Fruit fly (Drosophila melanogaster): ENCODE measurements around the gene del.

The del gene

dm6 chr2L:21149053-21149452 lies 707 bp upstream of the del start (continued):
- no peak for TF ChIP-seq nerfin-2 (GFP tag; IDR thresholded peaks at IDR 0.05; ENCODE audit: partially characterized antibody)
- TF ChIP-seq HLH54F (GFP tag; optimal IDR thresholded peaks at IDR 0.05), result no peak
- TF ChIP-seq kay (GFP tag; optimal IDR thresholded peaks at IDR 0.05), result peak; percentile 38
- no peak for TF ChIP-seq hth (optimal IDR thresholded peaks at IDR 0.05)
- no peak for TF ChIP-seq Atf-2 (GFP tag; optimal IDR thresholded peaks at IDR 0.05)
- TF ChIP-seq CG10565 (GFP tag; optimal IDR thresholded peaks at IDR 0.05), result no peak
- TF ChIP-seq CG6689 (GFP tag; IDR thresholded peaks at IDR 0.05), result peak; percentile 36; the same call in 1 of the 2 replicates
- TF ChIP-seq Dll (GFP tag; IDR thresholded peaks at IDR 0.05; ENCODE audit: partially characterized antibody), result peak; percentile 75
- peak; percentile 35 for TF ChIP-seq her (GFP tag; optimal IDR thresholded peaks at IDR 0.05)
- TF ChIP-seq CG5953 (GFP tag; IDR thresholded peaks at IDR 0.05), result no peak
- TF ChIP-seq ewg (GFP tag; optimal IDR thresholded peaks at IDR 0.05), result peak; percentile 29
- TF ChIP-seq Hr39 (optimal IDR thresholded peaks at IDR 0.05), result no peak
- no peak for TF ChIP-seq CG18011 (GFP tag; optimal IDR thresholded peaks at IDR 0.05)
- no peak for TF ChIP-seq CG16779 (GFP tag; IDR thresholded peaks at IDR 0.05)
- no peak for TF ChIP-seq caup (GFP tag; optimal IDR thresholded peaks at IDR 0.05; ENCODE audit: severe bottlenecking)
- peak; percentile 71 for TF ChIP-seq CG13894 (tag; optimal IDR thresholded peaks at IDR 0.05)
- TF ChIP-seq Bteb2 (GFP tag; optimal IDR thresholded peaks at IDR 0.05), result peak; percentile 53
- TF ChIP-seq pum (GFP tag; optimal IDR thresholded peaks at IDR 0.05), result peak; percentile 12
- TF ChIP-seq eyg (GFP tag; optimal IDR thresholded peaks at IDR 0.05), result no peak
- no peak for TF ChIP-seq emc (GFP tag; optimal IDR thresholded peaks at IDR 0.05)
- no peak for TF ChIP-seq CG14965 (GFP tag; optimal IDR thresholded peaks at IDR 0.05; ENCODE audit: borderline replicate concordance)
- no peak for TF ChIP-seq Hey (tag; optimal IDR thresholded peaks at IDR 0.05)
- TF ChIP-seq NK7.1 (GFP tag; optimal IDR thresholded peaks at IDR 0.05), result no peak
- TF ChIP-seq Awh (GFP tag; IDR thresholded peaks at IDR 0.05), result no peak
- no peak for TF ChIP-seq chn (GFP tag; optimal IDR thresholded peaks at IDR 0.05)
- TF ChIP-seq CG30020 (tag; optimal IDR thresholded peaks at IDR 0.05), result peak; percentile 59
- no peak for TF ChIP-seq CG9817 (tag; optimal IDR thresholded peaks at IDR 0.05)
- TF ChIP-seq CG16863 (GFP tag; optimal IDR thresholded peaks at IDR 0.05), result no peak
- TF ChIP-seq E2f1 (GFP tag; IDR thresholded peaks at IDR 0.05), result peak; percentile 60
- TF ChIP-seq CG12236 (GFP tag; optimal IDR thresholded peaks at IDR 0.05), result no peak
- no peak for TF ChIP-seq CG11723 (GFP tag; optimal IDR thresholded peaks at IDR 0.05)
- peak; percentile 49 for TF ChIP-seq az2 (GFP tag; optimal IDR thresholded peaks at IDR 0.05)
- TF ChIP-seq CrebB (tag; optimal IDR thresholded peaks at IDR 0.05), result no peak
- peak; percentile 66 for TF ChIP-seq CG14014 (GFP tag; IDR thresholded peaks at IDR 0.05)
- no peak for TF ChIP-seq Fer2 (tag; optimal IDR thresholded peaks at IDR 0.05)
- no peak for TF ChIP-seq CG9876 (GFP tag; optimal IDR thresholded peaks at IDR 0.05)
- no peak for TF ChIP-seq luna (GFP tag; optimal IDR thresholded peaks at IDR 0.05)
- TF ChIP-seq CG30403 (GFP tag; optimal IDR thresholded peaks at IDR 0.05), result peak; percentile 50
- no peak for TF ChIP-seq CG4328 (GFP tag; optimal IDR thresholded peaks at IDR 0.05)
- TF ChIP-seq CG6175 (GFP tag; IDR thresholded peaks at IDR 0.05), result no peak
- peak; percentile 22 for TF ChIP-seq CG17568 (GFP tag; optimal IDR thresholded peaks at IDR 0.05)
- peak; percentile 74 for TF ChIP-seq Rfx (GFP tag; IDR thresholded peaks at IDR 0.05)
- TF ChIP-seq amos (GFP tag; IDR thresholded peaks at IDR 0.05; ENCODE audit: partially characterized antibody), result peak; percentile 74
- no peak for TF ChIP-seq chinmo (GFP tag; IDR thresholded peaks at IDR 0.05; ENCODE audit: partially characterized antibody)
- no peak for TF ChIP-seq danr (GFP tag; IDR thresholded peaks at IDR 0.05)
- TF ChIP-seq CG7271 (tag; optimal IDR thresholded peaks at IDR 0.05), result no peak
- TF ChIP-seq CG12391 (tag; optimal IDR thresholded peaks at IDR 0.05), result peak; percentile 74
- TF ChIP-seq CG12769 (tag; optimal IDR thresholded peaks at IDR 0.05), result peak; percentile 19
- peak; percentile 31 for TF ChIP-seq tap (tag; optimal IDR thresholded peaks at IDR 0.05)
- no peak for TF ChIP-seq CG2202 (tag; optimal IDR thresholded peaks at IDR 0.05)
- TF ChIP-seq CG11504 (tag; optimal IDR thresholded peaks at IDR 0.05), result no peak
- TF ChIP-seq Dip2 (GFP tag; IDR thresholded peaks at IDR 0.05), result no peak
